Fruit fly (Drosophila melanogaster) whole organism, embryonic: ENCODE measurements around the gene CG4020.

Source experiments
- Ada2b ChIP-seq: fragments of 200-800 bp; sonication (Bioruptor generic); IDR thresholded peaks from 2 replicates; pipeline ENCODE4 v1.3.6; 2022; ENCODE audit warnings: missing biosample characterization, missing genetic modification characterization
- CG10321 ChIP-seq: fragments of 200-800 bp; sonication (Bioruptor generic); IDR thresholded peaks from 2 replicates; pipeline ENCODE4 v1.3.6; 2022; ENCODE audit warnings: missing biosample characterization, missing genetic modification characterization
- CG10979 ChIP-seq: fragments of 200-800 bp; sonication (Bioruptor generic); optimal IDR thresholded peaks from 2 replicates; lab custom pipeline; 2018; ENCODE audit warnings: missing biosample characterization, mild to moderate bottlenecking, missing genetic modification characterization, moderate library complexity
- CG12942 ChIP-seq: fragments of 200-800 bp; sonication (Bioruptor generic); optimal IDR thresholded peaks from 3 replicates; lab custom pipeline; 2016; ENCODE audit warnings: missing biosample characterization, missing genetic modification characterization
- CG14667 ChIP-seq: fragments of 200-800 bp; sonication (Bioruptor generic); IDR thresholded peaks from 2 replicates; pipeline ENCODE4 v1.3.6; 2022; ENCODE audit warnings: missing biosample characterization, missing genetic modification characterization
- CG15479 ChIP-seq: fragments of 200-800 bp; sonication (Bioruptor generic); optimal IDR thresholded peaks from 3 replicates; lab custom pipeline; 2019; ENCODE audit warnings: missing biosample characterization, mild to moderate bottlenecking, missing genetic modification characterization, moderate library complexity
- CG15601 ChIP-seq: fragments of 200-800 bp; sonication (Bioruptor generic); optimal IDR thresholded peaks from 3 replicates; lab custom pipeline; 2019; ENCODE audit warnings: missing biosample characterization, mild to moderate bottlenecking, missing genetic modification characterization, moderate library complexity
- CG1832 ChIP-seq: fragments of 200-800 bp; sonication (Bioruptor generic); optimal IDR thresholded peaks from 2 replicates; lab custom pipeline; 2017; ENCODE audit warnings: missing biosample characterization, mild to moderate bottlenecking, missing genetic modification characterization, inconsistent platforms
- CG2116 ChIP-seq: fragments of 200-800 bp; sonication (Bioruptor generic); optimal IDR thresholded peaks from 3 replicates; lab custom pipeline; 2018; ENCODE audit warnings: missing biosample characterization, mild to moderate bottlenecking, missing genetic modification characterization
- CG2712 ChIP-seq: fragments of 200-800 bp; optimal IDR thresholded peaks from 3 replicates; lab custom pipeline; 2019; ENCODE audit warnings: missing biosample characterization, mild to moderate bottlenecking, missing genetic modification characterization, moderate library complexity
- CG7839 ChIP-seq: fragments of 200-800 bp; sonication (Bioruptor generic); optimal IDR thresholded peaks from 3 replicates; lab custom pipeline; 2018; ENCODE audit warnings: missing biosample characterization, mild to moderate bottlenecking, missing genetic modification characterization, moderate library complexity
- CG7963 ChIP-seq: fragments of 200-800 bp; sonication (Bioruptor generic); IDR thresholded peaks from 3 replicates; pipeline ENCODE4 v1.3.6; 2022; ENCODE audit warnings: missing biosample characterization, missing genetic modification characterization; ENCODE audit not compliant: partially characterized antibody
- CG8281 ChIP-seq: fragments of 200-800 bp; sonication (Bioruptor generic); optimal IDR thresholded peaks from 2 replicates; lab custom pipeline; 2018; ENCODE audit warnings: missing biosample characterization, mild to moderate bottlenecking, missing genetic modification characterization, moderate library complexity
- CG8478 ChIP-seq: fragments of >200 bp; optimal IDR thresholded peaks from 2 replicates; lab custom pipeline; 2018
- CrebB ChIP-seq: fragments of 200-800 bp; sonication (Bioruptor generic); optimal IDR thresholded peaks from 3 replicates; lab custom pipeline; 2018; ENCODE audit warnings: missing biosample characterization, mild to moderate bottlenecking, missing genetic modification characterization
- Drgx ChIP-seq: fragments of 200-800 bp; sonication (Bioruptor generic); IDR thresholded peaks from 2 replicates; pipeline ENCODE4 v1.3.6; 2022; ENCODE audit warnings: missing biosample characterization, missing genetic modification characterization
- E2f2 ChIP-seq: fragments of 200-800 bp; sonication (Bioruptor generic); IDR thresholded peaks from 2 replicates; pipeline ENCODE4 v1.3.6; 2022; ENCODE audit warnings: missing biosample characterization, missing genetic modification characterization
- Fer2 ChIP-seq: fragments of 200-800 bp; sonication (Bioruptor generic); optimal IDR thresholded peaks from 2 replicates; lab custom pipeline; 2018; ENCODE audit warnings: missing biosample characterization, mild to moderate bottlenecking, missing genetic modification characterization, moderate library complexity
- Hand ChIP-seq: fragments of 200-800 bp; sonication (Bioruptor generic); optimal IDR thresholded peaks from 2 replicates; lab custom pipeline; 2017; ENCODE audit warnings: mild to moderate bottlenecking, missing biosample characterization, missing genetic modification reagents, missing genetic modification characterization
- Hr39 ChIP-seq: fragments of >200 bp; optimal IDR thresholded peaks from 2 replicates; lab custom pipeline; 2017
- Hr51 ChIP-seq, 2 experiments: fragments of 200-800 bp; sonication (Bioruptor generic); optimal IDR thresholded peaks; 2 replicates in 1 of 2; 3 replicates in 1 of 2; lab custom pipeline; 2016 to 2018; ENCODE audit warnings: missing biosample characterization in 2 of 2, missing genetic modification characterization in 2 of 2, mild to moderate bottlenecking in 1 of 2, moderate library complexity in 1 of 2
- Hsf ChIP-seq: fragments of 200-800 bp; sonication (Bioruptor generic); optimal IDR thresholded peaks from 3 replicates; lab custom pipeline; 2016; ENCODE audit warnings: missing biosample characterization, missing genetic modification characterization
- Mrtf ChIP-seq: fragments of 200-800 bp; sonication (Bioruptor generic); IDR thresholded peaks from 3 replicates; pipeline ENCODE4 v1.3.6; 2022; ENCODE audit warnings: missing biosample characterization, missing genetic modification characterization
- Opbp ChIP-seq: fragments of 200-800 bp; sonication (Bioruptor generic); IDR thresholded peaks from 3 replicates; pipeline ENCODE4 v1.3.6; 2022; ENCODE audit warnings: missing biosample characterization, missing genetic modification characterization; ENCODE audit not compliant: partially characterized antibody
- Sox100B ChIP-seq: fragments of 200-800 bp; sonication (Bioruptor generic); optimal IDR thresholded peaks from 3 replicates; lab custom pipeline; 2018; ENCODE audit warnings: missing biosample characterization, mild to moderate bottlenecking, missing genetic modification characterization
- Vsx1 ChIP-seq: fragments of 200-800 bp; sonication (Bioruptor generic); optimal IDR thresholded peaks from 2 replicates; lab custom pipeline; 2017; ENCODE audit warnings: missing biosample characterization, mild to moderate bottlenecking, missing genetic modification characterization, missing genetic modification reagents
- ab ChIP-seq: fragments of 200-800 bp; sonication (Bioruptor generic); optimal IDR thresholded peaks from 2 replicates; lab custom pipeline; 2016; ENCODE audit warnings: missing biosample characterization, missing genetic modification characterization
- al ChIP-seq: fragments of 200-800 bp; sonication (Bioruptor generic); IDR thresholded peaks from 2 replicates; pipeline ENCODE4 v1.3.6; 2022; ENCODE audit warnings: missing biosample characterization, missing genetic modification characterization
- bowl ChIP-seq: fragments of 200-800 bp; sonication (Bioruptor generic); IDR thresholded peaks from 2 replicates; pipeline ENCODE4 v1.3.6; 2022; ENCODE audit warnings: missing biosample characterization, missing genetic modification characterization
- btn ChIP-seq: fragments of 200-800 bp; sonication (Bioruptor generic); optimal IDR thresholded peaks from 2 replicates; lab custom pipeline; 2016; ENCODE audit warnings: missing biosample characterization, missing genetic modification characterization
- chinmo ChIP-seq: fragments of 200-800 bp; sonication (Bioruptor generic); IDR thresholded peaks from 4 replicates; pipeline ENCODE4 v1.3.6; 2022; ENCODE audit warnings: missing biosample characterization, missing genetic modification characterization; ENCODE audit not compliant: partially characterized antibody
- ci ChIP-seq: fragments of 200-800 bp; sonication (Bioruptor generic); IDR thresholded peaks from 3 replicates; pipeline ENCODE4 v1.3.6; 2022; ENCODE audit warnings: missing biosample characterization, missing genetic modification characterization
- corto ChIP-seq: fragments of 200-800 bp; sonication (Bioruptor generic); optimal IDR thresholded peaks from 2 replicates; lab custom pipeline; 2016; ENCODE audit warnings: missing biosample characterization, mild to moderate bottlenecking, missing genetic modification characterization, moderate library complexity
- esg ChIP-seq: fragments of 200-800 bp; sonication (Bioruptor generic); conservative IDR thresholded peaks from 2 replicates; pipeline ENCODE4 v1.3.6; 2022; ENCODE audit warnings: missing biosample characterization, missing genetic modification characterization
- eve ChIP-seq, 2 experiments: fragments of >200 bp; optimal IDR thresholded peaks; 2 replicates each; lab custom pipeline; 2017; ENCODE audit warnings: missing biosample characterization in 2 of 2, missing genetic modification characterization in 2 of 2
- ewg ChIP-seq: fragments of 200-800 bp; sonication (Bioruptor generic); optimal IDR thresholded peaks from 3 replicates; lab custom pipeline; 2017; ENCODE audit warnings: mild to moderate bottlenecking, missing biosample characterization, missing genetic modification reagents, missing genetic modification characterization
- fd102C ChIP-seq: fragments of 200-800 bp; sonication (Bioruptor generic); optimal IDR thresholded peaks from 2 replicates; lab custom pipeline; 2018; ENCODE audit warnings: missing biosample characterization, mild to moderate bottlenecking, missing genetic modification characterization, moderate library complexity
- gsb ChIP-seq: fragments of 200-800 bp; sonication (Bioruptor generic); IDR thresholded peaks from 2 replicates; pipeline ENCODE4 v1.3.6; 2022; ENCODE audit warnings: missing biosample characterization, missing genetic modification characterization
- gsb-n ChIP-seq: fragments of 200-800 bp; sonication (Bioruptor generic); optimal IDR thresholded peaks from 3 replicates; lab custom pipeline; 2018; ENCODE audit warnings: missing biosample characterization, mild to moderate bottlenecking, missing genetic modification characterization
- inv ChIP-seq: fragments of 200-800 bp; sonication (Bioruptor generic); IDR thresholded peaks from 2 replicates; pipeline ENCODE4 v1.3.6; 2022; ENCODE audit warnings: missing biosample characterization, missing genetic modification characterization; ENCODE audit not compliant: partially characterized antibody
- mirr ChIP-seq: fragments of 200-800 bp; sonication (Bioruptor generic); optimal IDR thresholded peaks from 3 replicates; lab custom pipeline; 2018; ENCODE audit warnings: missing biosample characterization, mild to moderate bottlenecking, missing genetic modification characterization
- nerfin-1 ChIP-seq: fragments of 200-800 bp; sonication (Bioruptor generic); optimal IDR thresholded peaks from 3 replicates; lab custom pipeline; 2019; ENCODE audit warnings: missing biosample characterization, mild to moderate bottlenecking, missing genetic modification characterization, moderate library complexity
- oc ChIP-seq: fragments of 200-800 bp; sonication (Bioruptor generic); optimal IDR thresholded peaks from 2 replicates; lab custom pipeline; 2018; ENCODE audit warnings: missing biosample characterization, mild to moderate bottlenecking, missing genetic modification characterization, moderate library complexity
- pho ChIP-seq: fragments of 200-800 bp; sonication (Bioruptor generic); optimal IDR thresholded peaks from 2 replicates; lab custom pipeline; 2016; ENCODE audit warnings: missing biosample characterization, missing genetic modification characterization
- phol ChIP-seq: fragments of 200-800 bp; sonication (Bioruptor generic); optimal IDR thresholded peaks from 3 replicates; lab custom pipeline; 2018; ENCODE audit warnings: missing biosample characterization, mild to moderate bottlenecking, missing genetic modification characterization, moderate library complexity
- rib ChIP-seq: fragments of 200-800 bp; sonication (Bioruptor generic); IDR thresholded peaks from 2 replicates; pipeline ENCODE4 v1.3.6; 2022; ENCODE audit warnings: missing biosample characterization, missing genetic modification characterization
- sens ChIP-seq: fragments of 200-800 bp; sonication (Bioruptor generic); peaks from one replicate; lab custom pipeline; 2016; ENCODE audit warnings: missing biosample characterization, missing genetic modification characterization
- wdn ChIP-seq: fragments of 200-800 bp; sonication (Bioruptor generic); IDR thresholded peaks from 2 replicates; pipeline ENCODE4 v1.3.6; 2022; ENCODE audit warnings: missing biosample characterization, missing genetic modification characterization
- wek ChIP-seq: fragments of 200-800 bp; sonication (Bioruptor generic); optimal IDR thresholded peaks from 3 replicates; lab custom pipeline; 2018; ENCODE audit warnings: missing biosample characterization, mild to moderate bottlenecking, missing genetic modification characterization, moderate library complexity
- zen ChIP-seq: fragments of 200-800 bp; sonication (Bioruptor generic); optimal IDR thresholded peaks from 3 replicates; lab custom pipeline; 2018; ENCODE audit warnings: missing biosample characterization, mild to moderate bottlenecking, missing genetic modification characterization, moderate library complexity

Gene CG4020

DNA sequence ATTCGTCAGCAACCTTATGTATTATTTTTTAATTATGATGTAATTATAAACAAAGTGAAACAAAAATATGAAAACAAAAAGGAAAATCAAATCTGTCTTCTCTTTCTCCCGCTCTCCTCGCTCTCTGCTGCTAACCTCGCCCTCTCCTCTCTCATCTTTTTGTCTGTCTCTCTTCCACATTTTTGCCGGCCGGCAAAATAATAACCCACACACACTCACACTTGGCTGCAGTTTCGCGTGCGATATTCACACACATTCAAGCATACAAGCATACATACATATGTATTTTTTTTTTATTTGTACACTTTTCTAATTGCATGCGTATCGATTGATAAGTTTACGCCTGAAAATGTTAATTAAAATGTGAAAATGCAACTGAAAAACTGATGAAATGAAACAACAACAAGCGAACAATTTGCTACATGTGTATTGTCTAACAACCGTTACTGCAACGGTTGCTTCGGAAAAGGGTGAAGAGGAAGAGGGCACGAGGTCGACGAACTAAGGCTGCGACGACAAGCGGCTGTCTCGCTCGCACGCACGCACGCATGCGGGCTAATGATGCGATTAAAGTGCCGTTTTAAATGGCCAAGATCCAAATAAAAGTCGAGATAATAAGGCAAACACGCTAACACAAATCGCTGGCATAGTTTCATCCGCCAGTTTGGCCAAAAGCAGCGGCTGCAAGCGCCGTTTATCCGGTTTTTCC is 1.0 kb upstream of the CG4020 start (continued):
- TF ChIP-seq CG10979 (tag; lab: Kevin White, UChicago) = peak; percentile 12
- no peak for TF ChIP-seq Hand
- peak; percentile 48 for TF ChIP-seq oc
- no peak for TF ChIP-seq CG2116 (GFP tag; lab: Kevin White, UChicago)
- peak; percentile 57 for TF ChIP-seq ewg (GFP tag; lab: Kevin White, UChicago)
- TF ChIP-seq gsb (GFP tag; lab: Robert Waterston, UW) = no peak
- peak; percentile 68 for TF ChIP-seq Vsx1 (GFP tag; lab: Kevin White, UChicago)
- TF ChIP-seq gsb-n (tag; lab: Kevin White, UChicago) = no peak
- TF ChIP-seq Hr51 (GFP tag; optimal IDR thresholded peaks at IDR 0.05; lab: Kevin White, UChicago) = no peak
- peak; percentile 63 for TF ChIP-seq corto (GFP tag; lab: Kevin White, UChicago)
- no peak for TF ChIP-seq eve (GFP tag; optimal IDR thresholded peaks at IDR 0.05; lab: Kevin White, UChicago)
- TF ChIP-seq phol (tag; lab: Kevin White, UChicago) = no peak
- TF ChIP-seq chinmo (GFP tag; lab: Robert Waterston, UW) = 0 out of 4 replicates have a peak, but pooled peaks have one; percentile 60
- TF ChIP-seq CG15479 (GFP tag; lab: Kevin White, UChicago) = peak; percentile 17
- peak; percentile 89 for TF ChIP-seq CG8281
- TF ChIP-seq zen (tag; lab: Kevin White, UChicago) = peak; percentile 2
- peak; percentile 77 for TF ChIP-seq sens
- TF ChIP-seq rib (GFP tag; lab: Robert Waterston, UW) = 0 out of 2 replicates have a peak, but pooled peaks have one; percentile 40
- peak; percentile 70 for TF ChIP-seq CG10321 (GFP tag; lab: Robert Waterston, UW)
- TF ChIP-seq CG12942 (GFP tag; lab: Kevin White, UChicago) = no peak
- 0 out of 3 replicates have a peak, but pooled peaks have one; percentile 43 for TF ChIP-seq ci (GFP tag; lab: Robert Waterston, UW)
- TF ChIP-seq wdn = no peak

dm6 chrX:5905086-5905400 is 503 bp upstream of the CG4020 start:
- TF ChIP-seq Hsf (GFP tag; lab: Kevin White, UChicago) = no peak
- TF ChIP-seq Opbp (GFP tag; lab: Robert Waterston, UW) = no peak
- peak; percentile 30 for TF ChIP-seq CG1832 (GFP tag; lab: Kevin White, UChicago)
- no peak for TF ChIP-seq pho (GFP tag; lab: Kevin White, UChicago)
- TF ChIP-seq nerfin-1 (tag; lab: Kevin White, UChicago) = no peak
- no peak for TF ChIP-seq CG7839 (tag; lab: Kevin White, UChicago)
- no peak for TF ChIP-seq bowl (GFP tag; lab: Robert Waterston, UW)
- no peak for TF ChIP-seq btn (GFP tag; lab: Kevin White, UChicago)
- TF ChIP-seq Fer2 = no peak
- no peak for TF ChIP-seq CG8478 (lab: Kevin White, UChicago)
- TF ChIP-seq inv = no peak
- peak; percentile 21 for TF ChIP-seq CG2712
- TF ChIP-seq E2f2 = no peak
- TF ChIP-seq Sox100B = no peak
- no peak for TF ChIP-seq ab (GFP tag; lab: Kevin White, UChicago)
- TF ChIP-seq fd102C = no peak
- no peak for TF ChIP-seq CG15601 (tag; lab: Kevin White, UChicago)
- no peak for TF ChIP-seq CrebB (tag; lab: Kevin White, UChicago)
- TF ChIP-seq CG14667 (GFP tag; lab: Robert Waterston, UW) = no peak
- TF ChIP-seq Drgx (GFP tag; lab: Robert Waterston, UW) = peak; percentile 51
- no peak for TF ChIP-seq mirr
- TF ChIP-seq esg = no peak
- no peak for TF ChIP-seq Ada2b (GFP tag; lab: Robert Waterston, UW)
- TF ChIP-seq wek = no peak
- no peak for TF ChIP-seq al (GFP tag; lab: Robert Waterston, UW)
- no peak for TF ChIP-seq Mrtf (GFP tag; lab: Robert Waterston, UW)
- no peak for TF ChIP-seq CG7963
- peak; percentile 89 for TF ChIP-seq Hr39 (lab: Kevin White, UChicago)
